Fruit fly (Drosophila melanogaster) whole organism, prepupa: ENCODE results near the gene lap.

Experiments used
- Blimp-1 ChIP-seq: fragments of 200-800 bp; sonication (Bioruptor generic); optimal IDR thresholded peaks from 3 replicates; lab custom pipeline; 2017; ENCODE audit warnings: missing biosample characterization, missing genetic modification characterization, mild to moderate bottlenecking, moderate library complexity, missing genetic modification reagents
- CG16779 ChIP-seq: fragments of 200-800 bp; sonication (Bioruptor generic); optimal IDR thresholded peaks from 3 replicates; lab custom pipeline; 2017; ENCODE audit warnings: missing biosample characterization, mild to moderate bottlenecking, missing genetic modification characterization
- Gug ChIP-seq: fragments of 200-800 bp; sonication (Bioruptor generic); IDR thresholded peaks from 2 replicates; pipeline ENCODE4 v1.3.6; 2022; ENCODE audit warnings: missing biosample characterization, missing genetic modification characterization
- achi ChIP-seq: fragments of 200-800 bp; sonication (Bioruptor generic); optimal IDR thresholded peaks from 3 replicates; lab custom pipeline; 2016; ENCODE audit warnings: missing biosample characterization, missing genetic modification characterization
- acj6 ChIP-seq: fragments of 200-800 bp; sonication (Bioruptor generic); optimal IDR thresholded peaks from 3 replicates; lab custom pipeline; 2016; ENCODE audit warnings: missing biosample characterization, missing genetic modification characterization
- dsx ChIP-seq: fragments of 200-800 bp; optimal IDR thresholded peaks from 3 replicates; lab custom pipeline; 2019; ENCODE audit warnings: missing biosample characterization, mild to moderate bottlenecking, missing genetic modification characterization, moderate library complexity; ENCODE audit not compliant: poor library complexity, severe bottlenecking
- eg ChIP-seq: fragments of 200-800 bp; sonication (Bioruptor generic); IDR thresholded peaks from 3 replicates; pipeline ENCODE4 v1.3.6; 2022; ENCODE audit warnings: missing biosample characterization, missing genetic modification characterization
- esn ChIP-seq: fragments of 200-800 bp; sonication (Bioruptor generic); optimal IDR thresholded peaks from 2 replicates; lab custom pipeline; 2016; ENCODE audit warnings: missing biosample characterization, mild to moderate bottlenecking, missing genetic modification characterization, moderate library complexity
- fkh ChIP-seq: fragments of 200-800 bp; sonication (Bioruptor generic); optimal IDR thresholded peaks from 3 replicates; lab custom pipeline; 2017; ENCODE audit warnings: missing biosample characterization, mild to moderate bottlenecking, missing genetic modification characterization, moderate library complexity
- salr ChIP-seq, 2 experiments: fragments of 200-800 bp; sonication (Bioruptor generic); optimal IDR thresholded peaks; 3 replicates each; lab custom pipeline; 2016 to 2018; ENCODE audit warnings: missing biosample characterization in 2 of 2, missing genetic modification characterization in 2 of 2, mild to moderate bottlenecking in 1 of 2
- ss ChIP-seq, 2 experiments: fragments of 200-800 bp; sonication (Bioruptor generic); optimal IDR thresholded peaks; 2 replicates in 1 of 2; 3 replicates in 1 of 2; lab custom pipeline; 2017 to 2018; ENCODE audit warnings: mild to moderate bottlenecking in 2 of 2, missing biosample characterization in 2 of 2, missing genetic modification characterization in 2 of 2, moderate library complexity in 1 of 2
- topi ChIP-seq: fragments of 200-800 bp; sonication (Bioruptor generic); optimal IDR thresholded peaks from 3 replicates; lab custom pipeline; 2016; ENCODE audit warnings: missing biosample characterization, missing genetic modification characterization
- vri ChIP-seq: fragments of 200-800 bp; sonication (Bioruptor generic); optimal IDR thresholded peaks from 3 replicates; lab custom pipeline; 2016; ENCODE audit warnings: missing biosample characterization, mild to moderate bottlenecking, missing genetic modification characterization

- TF ChIP-seq topi (GFP tag; lab: Kevin White, UChicago) (peak; percentile 28), achi (GFP tag; lab: Kevin White, UChicago) (no peak), ss (GFP tag; optimal IDR thresholded peaks at IDR 0.05; lab: Kevin White, UChicago) (no peak), CG16779 (no peak), Blimp-1 (GFP tag; lab: Kevin White, UChicago) (no peak), vri (GFP tag; lab: Kevin White, UChicago) (no peak), Gug (GFP tag; lab: Robert Waterston, UW) (no peak), salr (GFP tag; optimal IDR thresholded peaks at IDR 0.05; lab: Kevin White, UChicago) (peak in 1 of 2 experiments; percentile 17), esn (GFP tag; lab: Kevin White, UChicago) (peak; percentile 45), eg (no peak), acj6 (GFP tag; lab: Kevin White, UChicago) (peak; percentile 46), dsx (no peak), fkh (no peak)
Measured at dm6 chr3R:7187093-7187912, 509 bp downstream of the lap start.
